Worm (Caenorhabditis elegans): ENCODE results near the gene K11H12.7.

The K11H12.7 gene

ce11 chrIV:665225-665624 lies at the start of gene K11H12.7:
Gene K11H12.7 (plus strand): TSS chrIV:665525.
- TF ChIP-seq xbp-1 (tag; optimal IDR thresholded peaks at IDR 0.05) (no peak), vab-15 (tag; optimal IDR thresholded peaks at IDR 0.05) (no peak), hlh-4 (tag; optimal IDR thresholded peaks at IDR 0.05) (no peak), zag-1 (tag; optimal IDR thresholded peaks at IDR 0.05) (no peak), unc-130 (tag; optimal IDR thresholded peaks at IDR 0.05) (no peak), ceh-88 (GFP tag; IDR thresholded peaks at IDR 0.05) (no peak), grh-1 (GFP tag; IDR thresholded peaks at IDR 0.05) (no peak), lin-13 (GFP tag; optimal IDR thresholded peaks at IDR 0.05) (no peak), fkh-10 (GFP tag; optimal IDR thresholded peaks at IDR 0.05) (no peak), alr-1 (tag; optimal IDR thresholded peaks at IDR 0.05; ENCODE audit: borderline replicate concordance) (no peak), dpl-1 (GFP tag; optimal IDR thresholded peaks at IDR 0.05) (no peak)

ce11 chrIV:619766-620165 lies 45.6 kb upstream of the K11H12.7 start:
- no peak for TF ChIP-seq snu-23 (GFP tag; optimal IDR thresholded peaks at IDR 0.05)
- no peak for TF ChIP-seq efl-1 (optimal IDR thresholded peaks at IDR 0.05)
- TF ChIP-seq efl-1 (GFP tag; optimal IDR thresholded peaks at IDR 0.05 in 1 of 2): peak in 1 of 2 experiments; percentile 62
- 0 out of 2 replicates have a peak, but pooled peaks have one; percentile 29 for TF ChIP-seq mab-9 (GFP tag; IDR thresholded peaks at IDR 0.05)

ce11 chrIV:620324-620723 lies 45.0 kb upstream of the K11H12.7 start:
- peak in 1 of 2 experiments; percentile 39 for TF ChIP-seq mdl-1 (tag; optimal IDR thresholded peaks at IDR 0.05)
- no peak for TF ChIP-seq nhr-237 (tag; optimal IDR thresholded peaks at IDR 0.05)
- no peak for TF ChIP-seq Y116A8C.19 (tag; optimal IDR thresholded peaks at IDR 0.05; ENCODE audit: borderline replicate concordance)
- TF ChIP-seq isw-1 (GFP tag; IDR thresholded peaks at IDR 0.05): peak; percentile 17
- TF ChIP-seq nhr-12 (tag; optimal IDR thresholded peaks at IDR 0.05): no peak
- TF ChIP-seq lsy-2 (tag; optimal IDR thresholded peaks at IDR 0.05): peak; percentile 39 to 77
- TF ChIP-seq sptf-1 (tag; optimal IDR thresholded peaks at IDR 0.05): no peak
- TF ChIP-seq lin-39 (tag; optimal IDR thresholded peaks at IDR 0.05): no peak
- TF ChIP-seq mep-1 (tag; optimal IDR thresholded peaks at IDR 0.05): peak; percentile 4
- peak; percentile 9 for TF ChIP-seq elt-2 (tag; optimal IDR thresholded peaks at IDR 0.05)
- TF ChIP-seq hpl-2 (GFP tag; optimal IDR thresholded peaks at IDR 0.05): no peak
- no peak for TF ChIP-seq sox-4 (tag; optimal IDR thresholded peaks at IDR 0.05)
- no peak for TF ChIP-seq egl-27 (tag; optimal IDR thresholded peaks at IDR 0.05)
- peak; percentile 22 for TF ChIP-seq tbx-2 (tag; optimal IDR thresholded peaks at IDR 0.05)
- peak; percentile 36 to 68 for TF ChIP-seq lin-35 (GFP tag; optimal IDR thresholded peaks at IDR 0.05)
- no peak for TF ChIP-seq mab-9 (GFP tag; IDR thresholded peaks at IDR 0.05)
- peak; percentile 68 for TF ChIP-seq nhr-47 (tag; optimal IDR thresholded peaks at IDR 0.05)
- TF ChIP-seq nhr-90 (tag; optimal IDR thresholded peaks at IDR 0.05; ENCODE audit: poor library complexity): peak; percentile 24
- TF ChIP-seq nhr-28 (tag; optimal IDR thresholded peaks at IDR 0.05): no peak
- peak; percentile 71 for TF ChIP-seq C16A3.4 (tag; optimal IDR thresholded peaks at IDR 0.05)
- TF ChIP-seq elt-3 (tag; optimal IDR thresholded peaks at IDR 0.05): peak in 1 of 6 experiments; percentile 12
- TF ChIP-seq mef-2 (tag; optimal IDR thresholded peaks at IDR 0.05): no peak
- peak; percentile 51 for TF ChIP-seq nhr-20 (tag; optimal IDR thresholded peaks at IDR 0.05)
- peak; percentile 42 for TF ChIP-seq fos-1 (tag; optimal IDR thresholded peaks at IDR 0.05)
- peak; percentile 13 for TF ChIP-seq pax-3 (tag; optimal IDR thresholded peaks at IDR 0.05)
- no peak for TF ChIP-seq unc-30 (tag; optimal IDR thresholded peaks at IDR 0.05)
- no peak for TF ChIP-seq aha-1 (tag; optimal IDR thresholded peaks at IDR 0.05)
- peak; percentile 11 for TF ChIP-seq irx-1 (tag; optimal IDR thresholded peaks at IDR 0.05)
- peak; percentile 58 for TF ChIP-seq nhr-85 (tag)
- no peak for TF ChIP-seq unc-98 (GFP tag; IDR thresholded peaks at IDR 0.05)
- no peak for TF ChIP-seq nhr-76 (tag; optimal IDR thresholded peaks at IDR 0.05)
- TF ChIP-seq efl-1 (optimal IDR thresholded peaks at IDR 0.05): peak; percentile 33 to 55
- TF ChIP-seq efl-1 (GFP tag; optimal IDR thresholded peaks at IDR 0.05 in 1 of 2): peak; percentile 44 to 96
- TF ChIP-seq swsn-7 (tag; optimal IDR thresholded peaks at IDR 0.05): peak; percentile 56
- no peak for TF ChIP-seq pag-3 (tag; optimal IDR thresholded peaks at IDR 0.05; ENCODE audit: borderline replicate concordance, insufficient read depth)
- peak; percentile 51 for TF ChIP-seq jun-1 (tag; optimal IDR thresholded peaks at IDR 0.05)
- TF ChIP-seq tlp-1 (tag; optimal IDR thresholded peaks at IDR 0.05): no peak
- TF ChIP-seq nhr-77 (tag; optimal IDR thresholded peaks at IDR 0.05): peak; percentile 56
- TF ChIP-seq F16B12.6 (tag; optimal IDR thresholded peaks at IDR 0.05): peak; percentile 2

Data from whole organism, L1 larva.